Worm (Caenorhabditis elegans) whole organism, L1 larva: ENCODE measurements around the gene K08E4.2.

Source experiments
- C04F5.9 ChIP-seq: sonication (generic microtip); optimal IDR thresholded peaks from 2 replicates; lab custom pipeline; 2016; ENCODE audit warnings: missing genetic modification characterization, missing compliant biosample characterization
- aha-1 ChIP-seq: fragments of 150-350 bp; optimal IDR thresholded peaks from 2 replicates; lab custom pipeline; 2014; ENCODE audit warnings: missing biosample characterization, missing genetic modification characterization
- aly-2 ChIP-seq: fragments of 150-350 bp; optimal IDR thresholded peaks from 2 replicates; lab custom pipeline; 2014; ENCODE audit warnings: missing biosample characterization, missing genetic modification characterization
- blmp-1 ChIP-seq: fragments of 150-350 bp; optimal IDR thresholded peaks from 2 replicates; lab custom pipeline; 2014; ENCODE audit warnings: missing biosample characterization, missing genetic modification characterization
- ceh-82 ChIP-seq, 3 experiments: fragments of 150-350 bp in 1 of 3; sonication (generic microtip) in 2 of 3; optimal IDR thresholded peaks; 2 replicates each; lab custom pipeline; 2014 to 2017; ENCODE audit warnings: missing biosample characterization in 3 of 3, missing genetic modification characterization in 3 of 3
- ceh-88 ChIP-seq: fragments of 200-800 bp; sonication (Bioruptor generic); IDR thresholded peaks from 2 replicates; pipeline ENCODE4 v1.3.6; 2022; ENCODE audit warnings: missing genetic modification characterization, missing compliant biosample characterization
- dsc-1 ChIP-seq: sonication (generic microtip); optimal IDR thresholded peaks from 2 replicates; lab custom pipeline; 2016; ENCODE audit warnings: mild to moderate bottlenecking, missing genetic modification characterization, missing compliant biosample characterization
- efl-1 ChIP-seq, 4 experiments: fragments of 150-350 bp; optimal IDR thresholded peaks in 3 of 4; peaks in 1 of 4; 1 replicate in 1 of 4; 2 replicates in 3 of 4; lab custom pipeline; 2014; ENCODE audit warnings: missing biosample characterization in 2 of 4, missing genetic modification characterization in 2 of 4, missing genetic modification reagents in 2 of 4
- egl-13 ChIP-seq: sonication (generic microtip); optimal IDR thresholded peaks from 2 replicates; lab custom pipeline; 2016; ENCODE audit warnings: missing genotype, missing genetic modification reagents, missing genetic modification characterization, missing compliant biosample characterization
- egl-27 ChIP-seq, 2 experiments: fragments of 150-350 bp in 1 of 2; sonication (generic microtip); optimal IDR thresholded peaks; 3 replicates each; lab custom pipeline; 2017 to 2018; ENCODE audit warnings: missing biosample characterization in 2 of 2, missing genetic modification characterization in 2 of 2, missing genetic modification reagents in 2 of 2
- elt-2 ChIP-seq: sonication (generic microtip); optimal IDR thresholded peaks from 2 replicates; lab custom pipeline; 2016; ENCODE audit warnings: missing genetic modification characterization, mild to moderate bottlenecking, inconsistent platforms, missing compliant biosample characterization, missing genetic modification reagents
- elt-3 ChIP-seq, 6 experiments: fragments of 150-350 bp in 1 of 6; sonication (generic microtip); optimal IDR thresholded peaks; 2 replicates each; lab custom pipeline; 2017 to 2018; ENCODE audit warnings: missing biosample characterization in 6 of 6, missing genetic modification characterization in 6 of 6, inconsistent platforms in 1 of 6
- grh-1 ChIP-seq: fragments of 200-800 bp; sonication (Bioruptor generic); IDR thresholded peaks from 2 replicates; pipeline ENCODE4 v1.3.6; 2022; ENCODE audit warnings: missing genetic modification reagents, missing genetic modification characterization, missing compliant biosample characterization
- irx-1 ChIP-seq: sonication (generic microtip); optimal IDR thresholded peaks from 2 replicates; lab custom pipeline; 2016; ENCODE audit warnings: missing genetic modification characterization, missing compliant biosample characterization
- lin-13 ChIP-seq: fragments of 150-350 bp; optimal IDR thresholded peaks from 2 replicates; lab custom pipeline; 2014; ENCODE audit warnings: missing biosample characterization, missing genetic modification reagents, missing genetic modification characterization
- lin-14 ChIP-seq: fragments of 200-800 bp; sonication (Bioruptor generic); optimal IDR thresholded peaks from 2 replicates; lab custom pipeline; 2018; ENCODE audit warnings: mild to moderate bottlenecking, missing genetic modification characterization, moderate library complexity, missing compliant biosample characterization
- lin-15B ChIP-seq: fragments of 150-350 bp; sonication (generic microtip); optimal IDR thresholded peaks from 3 replicates; lab custom pipeline; 2014; ENCODE audit warnings: missing biosample characterization, missing genetic modification characterization
- lin-35 ChIP-seq, 2 experiments: fragments of 150-350 bp; optimal IDR thresholded peaks; 2 replicates each; lab custom pipeline; 2014; ENCODE audit warnings: missing biosample characterization in 2 of 2, missing genetic modification characterization in 2 of 2, missing genetic modification reagents in 2 of 2
- lir-3 ChIP-seq: sonication (generic microtip); optimal IDR thresholded peaks from 2 replicates; lab custom pipeline; 2016; ENCODE audit warnings: mild to moderate bottlenecking, missing genetic modification characterization, moderate library complexity, missing compliant biosample characterization; ENCODE audit not compliant: poor library complexity
- lsy-2 ChIP-seq, 2 experiments: fragments of 150-350 bp; optimal IDR thresholded peaks; 2 replicates each; lab custom pipeline; 2014; ENCODE audit warnings: missing biosample characterization in 2 of 2, missing genetic modification characterization in 2 of 2
- mdl-1 ChIP-seq, 2 experiments: fragments of 150-350 bp; optimal IDR thresholded peaks; 2 replicates each; lab custom pipeline; 2014 to 2017; ENCODE audit warnings: missing biosample characterization in 2 of 2, missing genetic modification characterization in 2 of 2, inconsistent platforms in 1 of 2
- nhr-19 ChIP-seq: fragments of 200-800 bp; sonication (Bioruptor generic); conservative IDR thresholded peaks from 2 replicates; pipeline ENCODE4 v1.3.6; 2022; ENCODE audit warnings: missing genetic modification characterization, missing compliant biosample characterization
- nhr-20 ChIP-seq: sonication (generic microtip); optimal IDR thresholded peaks from 2 replicates; lab custom pipeline; 2016; ENCODE audit warnings: mild to moderate bottlenecking, missing genetic modification characterization, missing compliant biosample characterization
- nhr-237 ChIP-seq: fragments of 150-350 bp; optimal IDR thresholded peaks from 2 replicates; lab custom pipeline; 2014; ENCODE audit warnings: missing biosample characterization, missing genetic modification characterization
- nhr-71 ChIP-seq: sonication (generic microtip); optimal IDR thresholded peaks from 2 replicates; lab custom pipeline; 2016; ENCODE audit warnings: mild to moderate bottlenecking, missing genetic modification characterization, moderate library complexity, missing compliant biosample characterization
- nhr-85 ChIP-seq: sonication (generic microtip); peaks from one replicate; lab custom pipeline; 2016; ENCODE audit warnings: missing genetic modification characterization, inconsistent platforms, missing compliant biosample characterization
- nhr-90 ChIP-seq: sonication (generic microtip); optimal IDR thresholded peaks from 2 replicates; lab custom pipeline; 2016; ENCODE audit warnings: mild to moderate bottlenecking, missing genetic modification characterization, missing compliant biosample characterization; ENCODE audit not compliant: poor library complexity
- snu-23 ChIP-seq: sonication (generic microtip); optimal IDR thresholded peaks from 2 replicates; lab custom pipeline; 2016; ENCODE audit warnings: missing genetic modification characterization, missing compliant biosample characterization
- sptf-1 ChIP-seq: fragments of 150-350 bp; optimal IDR thresholded peaks from 2 replicates; lab custom pipeline; 2014; ENCODE audit warnings: missing biosample characterization, missing genetic modification characterization
- unc-30 ChIP-seq: sonication (generic microtip); optimal IDR thresholded peaks from 2 replicates; lab custom pipeline; 2017; ENCODE audit warnings: missing biosample characterization, missing genetic modification characterization
- unc-98 ChIP-seq: fragments of 200-800 bp; sonication (Bioruptor generic); IDR thresholded peaks from 2 replicates; pipeline ENCODE4 v1.3.6; 2022; ENCODE audit warnings: missing genetic modification characterization, missing compliant biosample characterization
- zag-1 ChIP-seq: fragments of 150-350 bp; optimal IDR thresholded peaks from 2 replicates; lab custom pipeline; 2014; ENCODE audit warnings: missing biosample characterization, missing genetic modification characterization
- ztf-11 ChIP-seq, 2 experiments: sonication (generic microtip); optimal IDR thresholded peaks; 2 replicates each; lab custom pipeline; 2016 to 2017; ENCODE audit warnings: missing genetic modification characterization in 2 of 2, missing biosample characterization in 1 of 2, missing compliant biosample characterization in 1 of 2
- ztf-4 ChIP-seq: fragments of 150-350 bp; optimal IDR thresholded peaks from 2 replicates; lab custom pipeline; 2014; ENCODE audit warnings: missing biosample characterization, missing genetic modification characterization

Gene K08E4.2

ce11 chrIV:12047552-12048347, 8.7 kb downstream of the K08E4.2 start, which contains the start of gene T12G3.4:
Gene T12G3.4 (plus strand): TSS chrIV:12048256.
- TF ChIP-seq aly-2 (tag; lab: Kevin White, UChicago) (no peak), elt-3 (tag; optimal IDR thresholded peaks at IDR 0.05; lab: Kevin White, UChicago) (no peak), C04F5.9 (tag; lab: Kevin White, UChicago) (no peak), lin-13 (no peak), unc-98 (GFP tag; lab: Robert Waterston, UW) (no peak), irx-1 (tag; lab: Kevin White, UChicago) (no peak), sptf-1 (tag; lab: Kevin White, UChicago) (no peak), ceh-82 (tag; optimal IDR thresholded peaks at IDR 0.05; lab: Kevin White, UChicago) (no peak), aha-1 (tag; lab: Kevin White, UChicago) (no peak), ztf-11 (tag; optimal IDR thresholded peaks at IDR 0.05; lab: Kevin White, UChicago) (no peak), ztf-4 (no peak), nhr-85 (tag; lab: Kevin White, UChicago) (no peak), egl-13 (no peak), ceh-88 (GFP tag; lab: Robert Waterston, UW) (no peak), nhr-237 (tag; lab: Kevin White, UChicago) (no peak), elt-2 (tag; lab: Kevin White, UChicago) (no peak), zag-1 (tag; lab: Kevin White, UChicago) (no peak), egl-27 (tag; optimal IDR thresholded peaks at IDR 0.05; lab: Kevin White, UChicago) (no peak), unc-30 (tag; lab: Kevin White, UChicago) (no peak)

ce11 chrIV:12046524-12047203, 9.8 kb downstream of the K08E4.2 start, which contains the start of gene T12G3.2:
Gene T12G3.2 (minus strand): TSS chrIV:12046967.
- no peak for TF ChIP-seq efl-1 (optimal IDR thresholded peaks at IDR 0.05; lab: Kevin White, UChicago)
- peak in 1 of 2 experiments; percentile 82 for TF ChIP-seq efl-1 (GFP tag; optimal IDR thresholded peaks at IDR 0.05 in 1 of 2; lab: Kevin White, UChicago)
- TF ChIP-seq nhr-90 = peak; percentile 33
- no peak for TF ChIP-seq dsc-1
- TF ChIP-seq nhr-85 (tag; lab: Kevin White, UChicago) = peak; percentile 86
- peak in 1 of 2 experiments; percentile 52 for TF ChIP-seq lin-35 (GFP tag; optimal IDR thresholded peaks at IDR 0.05; lab: Kevin White, UChicago)
- TF ChIP-seq snu-23 (GFP tag; lab: Kevin White, UChicago) = peak; percentile 40
- TF ChIP-seq nhr-71 (tag; lab: Kevin White, UChicago) = peak; percentile 52
- peak; percentile 60 for TF ChIP-seq lin-14 (GFP tag; lab: Kevin White, UChicago)
- no peak for TF ChIP-seq grh-1
- TF ChIP-seq lin-15B (tag; lab: Kevin White, UChicago) = no peak
- TF ChIP-seq mdl-1 (tag; optimal IDR thresholded peaks at IDR 0.05; lab: Kevin White, UChicago) = no peak
- peak; percentile 5; the same call in 1 of the 2 replicates for TF ChIP-seq nhr-19 (GFP tag; lab: Robert Waterston, UW)
- TF ChIP-seq elt-2 (tag; lab: Kevin White, UChicago) = peak; percentile 74
- TF ChIP-seq blmp-1 (tag; lab: Kevin White, UChicago) = peak; percentile 20
- TF ChIP-seq zag-1 (tag; lab: Kevin White, UChicago) = no peak
- TF ChIP-seq lir-3 = no peak
- TF ChIP-seq elt-3 (tag; optimal IDR thresholded peaks at IDR 0.05; lab: Kevin White, UChicago) = peak in 2 of 6 experiments; percentile 19 to 71
- TF ChIP-seq lsy-2 (tag; optimal IDR thresholded peaks at IDR 0.05; lab: Kevin White, UChicago) = peak in 1 of 2 experiments; percentile 50
- peak; percentile 76 for TF ChIP-seq nhr-20 (tag; lab: Kevin White, UChicago)
- TF ChIP-seq, all 84 proteins: peak for 13
